Worm (Caenorhabditis elegans) whole organism, L4 larva: ENCODE results near the gene sftb-1.

Source experiments
- F10B5.3 ChIP-seq: sonication (generic microtip); optimal IDR thresholded peaks from 2 replicates; lab custom pipeline; 2016; ENCODE audit warnings: mild to moderate bottlenecking, missing genetic modification characterization, missing compliant biosample characterization
- F26F4.8 ChIP-seq: fragments of 200-800 bp; sonication (Bioruptor generic); conservative IDR thresholded peaks from 2 replicates; pipeline ENCODE4 v1.3.6; 2022; ENCODE audit warnings: missing genetic modification characterization, missing compliant biosample characterization
- F37D6.2 ChIP-seq: sonication (generic microtip); optimal IDR thresholded peaks from 2 replicates; lab custom pipeline; 2016; ENCODE audit warnings: mild to moderate bottlenecking, missing genetic modification characterization, missing compliant biosample characterization
- T26A8.4 ChIP-seq: fragments of 200-800 bp; sonication (Bioruptor generic); IDR thresholded peaks from 2 replicates; pipeline ENCODE4 v1.3.6; 2022; ENCODE audit warnings: missing genetic modification characterization, missing compliant biosample characterization
- Y5F2A.4 ChIP-seq: fragments of 200-800 bp; sonication (Bioruptor generic); optimal IDR thresholded peaks from 2 replicates; lab custom pipeline; 2018; ENCODE audit warnings: mild to moderate bottlenecking, missing genetic modification characterization, missing compliant biosample characterization
- Y75B8A.6 ChIP-seq: fragments of 200-800 bp; sonication (Bioruptor generic); IDR thresholded peaks from 2 replicates; pipeline ENCODE4 v1.3.6; 2022; ENCODE audit warnings: missing genetic modification reagents, missing genetic modification characterization, missing compliant biosample characterization
- aha-1 ChIP-seq: fragments of 150-350 bp; peaks from one replicate; lab custom pipeline; 2014; ENCODE audit warnings: missing biosample characterization, missing genetic modification characterization
- aly-2 ChIP-seq: sonication (generic microtip); optimal IDR thresholded peaks from 2 replicates; lab custom pipeline; 2018; ENCODE audit warnings: missing biosample characterization, missing genetic modification characterization
- ama-1 ChIP-seq: fragments of 150-350 bp; optimal IDR thresholded peaks from 2 replicates; lab custom pipeline; 2014; ENCODE audit warnings: inconsistent platforms, mixed read lengths
- arid-1 ChIP-seq: fragments of 200-800 bp; sonication (Bioruptor generic); conservative IDR thresholded peaks from 2 replicates; pipeline ENCODE4 v1.3.6; 2022; ENCODE audit warnings: missing genetic modification reagents, missing genetic modification characterization, missing compliant biosample characterization
- ceh-32 ChIP-seq: sonication (generic microtip); optimal IDR thresholded peaks from 2 replicates; lab custom pipeline; 2016; ENCODE audit warnings: mild to moderate bottlenecking, missing genetic modification characterization, missing compliant biosample characterization; ENCODE audit not compliant: poor library complexity
- ctbp-1 ChIP-seq: fragments of 200-800 bp; sonication (Bioruptor generic); IDR thresholded peaks from 2 replicates; pipeline ENCODE4 v1.3.6; 2022; ENCODE audit warnings: missing genetic modification reagents, missing genetic modification characterization, missing compliant biosample characterization
- dmd-6 ChIP-seq: fragments of 200-800 bp; sonication (Bioruptor generic); IDR thresholded peaks from 2 replicates; pipeline ENCODE4 v1.3.6; 2022; ENCODE audit warnings: missing genetic modification reagents, missing genetic modification characterization, missing compliant biosample characterization
- duxl-1 ChIP-seq: sonication (generic microtip); optimal IDR thresholded peaks from 2 replicates; lab custom pipeline; 2016; ENCODE audit warnings: mild to moderate bottlenecking, missing genetic modification characterization, moderate library complexity, missing compliant biosample characterization; ENCODE audit not compliant: poor library complexity
- egl-27 ChIP-seq: sonication (generic microtip); optimal IDR thresholded peaks from 3 replicates; lab custom pipeline; 2017; ENCODE audit warnings: missing biosample characterization, missing genetic modification reagents, missing genetic modification characterization
- egl-43 ChIP-seq: fragments of 200-800 bp; sonication (Bioruptor generic); IDR thresholded peaks from 2 replicates; pipeline ENCODE4 v1.3.6; 2022; ENCODE audit warnings: missing genetic modification reagents, missing genetic modification characterization, missing compliant biosample characterization
- hlh-11 ChIP-seq: fragments of 200-800 bp; sonication (Bioruptor generic); optimal IDR thresholded peaks from 2 replicates; lab custom pipeline; 2018; ENCODE audit warnings: mild to moderate bottlenecking, missing genetic modification characterization, missing compliant biosample characterization
- hmg-1.1 ChIP-seq: fragments of 200-800 bp; sonication (Bioruptor generic); IDR thresholded peaks from 2 replicates; pipeline ENCODE4 v1.3.6; 2022; ENCODE audit warnings: missing genetic modification reagents, missing genetic modification characterization, missing compliant biosample characterization
- jun-1 ChIP-seq: fragments of 150-350 bp; optimal IDR thresholded peaks from 2 replicates; lab custom pipeline; 2014; ENCODE audit warnings: missing biosample characterization, missing genetic modification reagents, missing genetic modification characterization
- lin-13 ChIP-seq: fragments of 150-350 bp; optimal IDR thresholded peaks from 2 replicates; lab custom pipeline; 2014; ENCODE audit warnings: missing biosample characterization, missing genetic modification reagents, missing genetic modification characterization
- lin-39 ChIP-seq: fragments of 150-350 bp; optimal IDR thresholded peaks from 2 replicates; lab custom pipeline; 2014; ENCODE audit warnings: missing biosample characterization, missing genetic modification reagents, missing genetic modification characterization
- madf-9 ChIP-seq: fragments of 200-800 bp; sonication (Bioruptor generic); conservative IDR thresholded peaks from 2 replicates; pipeline ENCODE4 v1.3.6; 2022; ENCODE audit warnings: missing genetic modification reagents, missing genetic modification characterization, missing compliant biosample characterization
- mdl-1 ChIP-seq, 2 experiments: fragments of 150-350 bp in 1 of 2; sonication (generic microtip) in 1 of 2; optimal IDR thresholded peaks; 2 replicates each; lab custom pipeline; 2014 to 2017; ENCODE audit warnings: missing biosample characterization in 2 of 2, missing genetic modification characterization in 2 of 2
- mdt-29 ChIP-seq: fragments of 200-800 bp; sonication (Bioruptor generic); IDR thresholded peaks from 2 replicates; pipeline ENCODE4 v1.3.6; 2022; ENCODE audit warnings: missing genetic modification reagents, missing genetic modification characterization, missing compliant biosample characterization
- mes-2 ChIP-seq: sonication (generic microtip); optimal IDR thresholded peaks from 2 replicates; lab custom pipeline; 2016; ENCODE audit warnings: missing genotype, mild to moderate bottlenecking, missing genetic modification characterization, missing compliant biosample characterization; ENCODE audit not compliant: poor library complexity, severe bottlenecking
- mxl-3 ChIP-seq: fragments of 200-800 bp; sonication (Bioruptor generic); optimal IDR thresholded peaks from 2 replicates; lab custom pipeline; 2018; ENCODE audit warnings: mild to moderate bottlenecking, missing genetic modification characterization, missing compliant biosample characterization
- nhr-102 ChIP-seq: sonication (generic microtip); optimal IDR thresholded peaks from 2 replicates; lab custom pipeline; 2016; ENCODE audit warnings: mild to moderate bottlenecking, missing genetic modification characterization, moderate library complexity, missing compliant biosample characterization
- nhr-11 ChIP-seq: fragments of 150-350 bp; optimal IDR thresholded peaks from 2 replicates; lab custom pipeline; 2014; ENCODE audit warnings: missing biosample characterization, missing genetic modification characterization
- nhr-237 ChIP-seq: sonication (generic microtip); optimal IDR thresholded peaks from 2 replicates; lab custom pipeline; 2017; ENCODE audit warnings: missing biosample characterization, missing genetic modification characterization
- nhr-28 ChIP-seq: fragments of 150-350 bp; optimal IDR thresholded peaks from 2 replicates; lab custom pipeline; 2014; ENCODE audit warnings: missing biosample characterization, missing genetic modification characterization
- nhr-42 ChIP-seq: fragments of 200-800 bp; sonication (Bioruptor generic); IDR thresholded peaks from 2 replicates; pipeline ENCODE4 v1.3.6; 2022; ENCODE audit warnings: missing genetic modification characterization, missing compliant biosample characterization
- nhr-48 ChIP-seq: sonication (generic microtip); optimal IDR thresholded peaks from 2 replicates; lab custom pipeline; 2016; ENCODE audit warnings: mild to moderate bottlenecking, missing genetic modification characterization, missing compliant biosample characterization
- nhr-6 ChIP-seq: fragments of 150-350 bp; optimal IDR thresholded peaks from 2 replicates; lab custom pipeline; 2014; ENCODE audit warnings: missing biosample characterization, missing genetic modification characterization
- nhr-77 ChIP-seq: fragments of 150-350 bp; optimal IDR thresholded peaks from 2 replicates; lab custom pipeline; 2014; ENCODE audit warnings: missing biosample characterization, missing genetic modification characterization
- php-3 ChIP-seq: fragments of 200-800 bp; sonication (Bioruptor generic); IDR thresholded peaks from 2 replicates; pipeline ENCODE4 v1.3.6; 2022; ENCODE audit warnings: missing genetic modification reagents, missing genetic modification characterization, missing compliant biosample characterization
- saeg-2 ChIP-seq: fragments of 200-800 bp; sonication (Bioruptor generic); IDR thresholded peaks from 2 replicates; pipeline ENCODE4 v1.3.6; 2022; ENCODE audit warnings: missing genetic modification reagents, missing genetic modification characterization, missing compliant biosample characterization
- snpc-1.2 ChIP-seq: fragments of 200-800 bp; sonication (Bioruptor generic); IDR thresholded peaks from 2 replicates; pipeline ENCODE4 v1.3.6; 2022; ENCODE audit warnings: missing genetic modification reagents, missing genetic modification characterization, missing compliant biosample characterization
- spr-1 ChIP-seq: sonication (generic microtip); optimal IDR thresholded peaks from 2 replicates; lab custom pipeline; 2016; ENCODE audit warnings: mild to moderate bottlenecking, missing genetic modification characterization, missing compliant biosample characterization
- spr-3 ChIP-seq: fragments of 200-800 bp; sonication (Bioruptor generic); optimal IDR thresholded peaks from 2 replicates; lab custom pipeline; 2018; ENCODE audit warnings: mild to moderate bottlenecking, missing genetic modification characterization, missing compliant biosample characterization
- tra-1 ChIP-seq: fragments of 200-800 bp; sonication (Bioruptor generic); IDR thresholded peaks from 2 replicates; pipeline ENCODE4 v1.3.6; 2022; ENCODE audit warnings: missing genetic modification reagents, missing genetic modification characterization, missing compliant biosample characterization
- unc-130 ChIP-seq: sonication (generic microtip); optimal IDR thresholded peaks from 2 replicates; lab custom pipeline; 2016; ENCODE audit warnings: missing genetic modification reagents, missing genetic modification characterization, missing compliant biosample characterization
- unc-39 ChIP-seq: sonication (generic microtip); optimal IDR thresholded peaks from 2 replicates; lab custom pipeline; 2017; ENCODE audit warnings: missing biosample characterization, missing genetic modification characterization
- unc-62 ChIP-seq, 3 experiments: fragments of 150-350 bp in 1 of 3; sonication (generic microtip); optimal IDR thresholded peaks in 2 of 3; peaks in 1 of 3; 1 replicate in 1 of 3; 2 replicates in 2 of 3; lab custom pipeline; 2014 to 2017; ENCODE audit warnings: missing biosample characterization in 3 of 3, missing genetic modification characterization in 3 of 3, missing genetic modification reagents in 3 of 3, missing genotype in 1 of 3
- zfp-2 ChIP-seq: sonication (generic microtip); optimal IDR thresholded peaks from 2 replicates; lab custom pipeline; 2016; ENCODE audit warnings: mild to moderate bottlenecking, missing genetic modification characterization, missing compliant biosample characterization
- zip-11 ChIP-seq: fragments of 200-800 bp; sonication (Bioruptor generic); IDR thresholded peaks from 2 replicates; pipeline ENCODE4 v1.3.6; 2022; ENCODE audit warnings: missing genetic modification characterization, missing compliant biosample characterization

The sftb-1 gene

DNA sequence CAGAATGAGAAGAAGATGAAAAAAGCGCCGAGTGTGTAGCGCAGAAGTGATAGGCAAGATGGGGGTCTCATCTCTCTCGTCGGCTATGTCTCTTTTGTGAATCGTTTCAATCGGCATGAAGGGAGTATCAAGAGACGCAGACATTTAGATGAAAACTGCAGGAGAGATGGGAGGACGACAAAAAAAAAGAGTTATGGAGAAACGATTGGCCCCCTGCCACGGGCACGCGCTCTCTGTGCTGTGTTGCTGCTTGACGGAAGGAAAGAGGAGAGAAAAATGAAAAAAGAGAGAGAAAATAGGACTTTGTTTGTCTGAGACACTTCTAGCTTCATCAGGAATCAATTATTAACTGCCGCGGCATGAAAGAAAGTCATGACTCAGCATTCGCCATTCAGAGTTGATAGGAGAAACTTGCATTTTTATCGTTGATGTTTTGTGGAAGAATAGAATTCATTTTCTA is 45.4 kb downstream of the sftb-1 start (continued):
- TF ChIP-seq F37D6.2 (tag; lab: Kevin White, UChicago) (peak; percentile 65), hmg-1.1 (GFP tag; lab: Robert Waterston, UW) (peak; percentile 86), Y5F2A.4 (no peak), arid-1 (GFP tag; lab: Robert Waterston, UW) (peak; percentile 72), zfp-2 (tag; lab: Kevin White, UChicago) (peak; percentile 1), nhr-102 (tag; lab: Kevin White, UChicago) (peak; percentile 4), unc-130 (GFP tag; lab: Kevin White, UChicago) (no peak), tra-1 (GFP tag; lab: Robert Waterston, UW) (peak; percentile 72; the same call in 1 of the 2 replicates), egl-43 (GFP tag; lab: Robert Waterston, UW) (peak; percentile 72), nhr-48 (tag; lab: Kevin White, UChicago) (peak; percentile 64), saeg-2 (GFP tag; lab: Robert Waterston, UW) (no peak), F10B5.3 (tag; lab: Kevin White, UChicago) (peak; percentile 7), mes-2 (peak; percentile 80), ceh-32 (peak; percentile 50), spr-3 (no peak), T26A8.4 (peak; percentile 57), spr-1 (peak; percentile 36), jun-1 (tag; lab: Kevin White, UChicago) (peak; percentile 56), mxl-3 (GFP tag; lab: Kevin White, UChicago) (peak; percentile 80), nhr-6 (tag; lab: Kevin White, UChicago) (peak; percentile 73), mdl-1 (tag; optimal IDR thresholded peaks at IDR 0.05; lab: Kevin White, UChicago) (peak; percentile 43 to 95), madf-9 (GFP tag; lab: Robert Waterston, UW) (peak; percentile 43; the same call in 1 of the 2 replicates), duxl-1 (tag; lab: Kevin White, UChicago) (no peak), nhr-11 (tag; lab: Kevin White, UChicago) (peak; percentile 96), ctbp-1 (peak; percentile 90), hlh-11 (tag; lab: Kevin White, UChicago) (peak; percentile 94), php-3 (GFP tag; lab: Robert Waterston, UW) (0 out of 2 replicates have a peak, but pooled peaks have one; percentile 15), ama-1 (lab: Kevin White, UChicago) (no peak), dmd-6 (peak; percentile 89), lin-13 (GFP tag; lab: Kevin White, UChicago) (peak; percentile 45), egl-27 (tag; lab: Kevin White, UChicago) (no peak), unc-62 (GFP tag; optimal IDR thresholded peaks at IDR 0.05 in 1 of 2; lab: Kevin White, UChicago) (peak in 1 of 2 experiments; percentile 99), unc-62 (tag; optimal IDR thresholded peaks at IDR 0.05; lab: Kevin White, UChicago) (no peak), nhr-77 (peak; percentile 79), zip-11 (GFP tag; lab: Robert Waterston, UW) (no peak), mdt-29 (GFP tag; lab: Robert Waterston, UW) (no peak)
- TF ChIP-seq, all 104 proteins: peak for 47

DNA sequence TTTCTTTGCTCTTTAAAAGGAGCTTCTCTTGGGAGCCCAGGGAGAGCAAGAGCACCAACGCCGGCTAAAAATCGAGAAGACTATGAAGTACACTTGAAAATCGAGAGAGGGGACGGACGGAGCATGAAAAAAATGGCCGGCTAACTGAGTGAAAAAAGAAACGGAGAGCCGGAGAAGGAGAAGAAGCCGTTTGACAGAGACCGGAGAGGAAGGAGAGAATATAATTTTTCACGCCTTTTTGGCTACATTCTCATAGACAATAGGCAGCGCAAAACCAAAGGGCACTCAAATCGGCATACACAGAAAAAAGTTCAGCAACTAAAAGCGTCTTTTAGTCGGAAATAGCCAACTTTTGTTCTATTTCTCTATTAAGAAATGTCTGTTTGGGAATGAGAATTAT is 47.5 kb downstream of the sftb-1 start:
- TF ChIP-seq spr-3 (no peak), jun-1 (tag; lab: Kevin White, UChicago) (no peak), hmg-1.1 (GFP tag; lab: Robert Waterston, UW) (peak; percentile 64), lin-39 (no peak), mes-2 (no peak), nhr-28 (no peak), unc-39 (tag; lab: Kevin White, UChicago) (no peak), aly-2 (tag; lab: Kevin White, UChicago) (no peak), nhr-42 (GFP tag; lab: Robert Waterston, UW) (no peak), mdl-1 (tag; optimal IDR thresholded peaks at IDR 0.05; lab: Kevin White, UChicago) (no peak), Y75B8A.6 (GFP tag; lab: Robert Waterston, UW) (no peak), nhr-102 (tag; lab: Kevin White, UChicago) (no peak), ctbp-1 (no peak), nhr-237 (no peak), F26F4.8 (GFP tag; lab: Robert Waterston, UW) (no peak), aha-1 (tag; lab: Kevin White, UChicago) (peak; percentile 91), snpc-1.2 (no peak)
